Fruit fly (Drosophila melanogaster): ENCODE data around the gene Lk.

Gene Lk

dm6 chr3L:14560664-14561063 is at the start of gene Lk:
TSS of gene Lk (minus strand) at chr3L:14560764.
- no peak for TF ChIP-seq noc (tag; optimal IDR thresholded peaks at IDR 0.05)

- TF ChIP-seq noc (tag; optimal IDR thresholded peaks at IDR 0.05), result no peak
Measured at dm6 chr3L:14609138-14609729, 48.7 kb upstream of the Lk start.

- TF ChIP-seq noc (tag; optimal IDR thresholded peaks at IDR 0.05), result no peak
Measured at dm6 chr3L:14607620-14608019, 47.1 kb upstream of the Lk start.

dm6 chr3L:14605291-14605690 is 44.7 kb upstream of the Lk start:
- TF ChIP-seq noc (tag; optimal IDR thresholded peaks at IDR 0.05), result no peak

dm6 chr3L:14603160-14603559 is 42.6 kb upstream of the Lk start:
- TF ChIP-seq noc (tag; optimal IDR thresholded peaks at IDR 0.05), result no peak

- no peak for TF ChIP-seq noc (tag; optimal IDR thresholded peaks at IDR 0.05)
Measured at dm6 chr3L:14600570-14600969, 40.0 kb upstream of the Lk start.

- no peak for TF ChIP-seq noc (tag; optimal IDR thresholded peaks at IDR 0.05)
Measured at dm6 chr3L:14599503-14599902, 38.9 kb upstream of the Lk start, which contains the start of gene HGTX. TSS of gene HGTX (minus strand) at chr3L:14599540.

- TF ChIP-seq noc (tag; optimal IDR thresholded peaks at IDR 0.05), result no peak
Measured at dm6 chr3L:14592166-14592565, 31.6 kb upstream of the Lk start.

- TF ChIP-seq noc (tag; optimal IDR thresholded peaks at IDR 0.05), result no peak
Measured at dm6 chr3L:14590964-14591363, 30.4 kb upstream of the Lk start.

dm6 chr3L:14583803-14584202 is 23.2 kb upstream of the Lk start:
- TF ChIP-seq noc (tag; optimal IDR thresholded peaks at IDR 0.05), result no peak

- no peak for TF ChIP-seq noc (tag; optimal IDR thresholded peaks at IDR 0.05)
Measured at dm6 chr3L:14582736-14583135, 22.2 kb upstream of the Lk start.

- TF ChIP-seq noc (tag; optimal IDR thresholded peaks at IDR 0.05), result no peak
Measured at dm6 chr3L:14580294-14580693, 19.7 kb upstream of the Lk start.

dm6 chr3L:14578896-14579295 is 18.3 kb upstream of the Lk start:
- TF ChIP-seq noc (tag; optimal IDR thresholded peaks at IDR 0.05), result no peak

dm6 chr3L:14575974-14576373 is 15.4 kb upstream of the Lk start:
- no peak for TF ChIP-seq noc (tag; optimal IDR thresholded peaks at IDR 0.05)

- TF ChIP-seq noc (tag; optimal IDR thresholded peaks at IDR 0.05), result no peak
Measured at dm6 chr3L:14574649-14575048, 14.1 kb upstream of the Lk start.

- TF ChIP-seq noc (tag; optimal IDR thresholded peaks at IDR 0.05), result no peak
Measured at dm6 chr3L:14569620-14570537, 9.3 kb upstream of the Lk start.

- no peak for TF ChIP-seq noc (tag; optimal IDR thresholded peaks at IDR 0.05)
Measured at dm6 chr3L:14567140-14567539, 6.6 kb upstream of the Lk start, which contains the start of gene CG42758. TSS of gene CG42758 (plus strand) at chr3L:14567440.
